Fruit fly (Drosophila melanogaster): ENCODE data around the gene CG13293.

The CG13293 gene

DNA sequence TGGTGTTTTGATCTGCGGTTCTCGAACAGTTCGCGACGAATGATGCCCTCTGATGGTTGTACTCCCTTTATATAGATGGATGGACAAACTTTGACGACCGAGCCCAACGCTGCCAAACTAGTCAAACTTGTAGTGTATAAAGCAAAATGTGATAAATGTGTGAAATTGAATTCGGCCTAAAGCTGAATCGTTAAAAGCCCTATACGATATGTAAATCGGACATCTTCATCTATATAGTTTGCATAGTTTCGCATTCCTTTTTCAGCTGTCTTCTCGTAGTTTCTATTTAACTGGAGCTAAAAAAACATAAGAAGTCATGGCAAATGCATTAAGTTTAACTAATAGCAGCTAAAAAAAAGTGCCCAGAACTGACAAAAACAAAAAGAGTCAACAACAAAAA lies 50.9 kb downstream of the CG13293 start, which contains the start of gene Lcp65Ag2:
Gene Lcp65Ag2 (minus strand): TSS at position 48 of the 400 bp plus-strand sequence.
- TF ChIP-seq sv (GFP tag; optimal IDR thresholded peaks at IDR 0.05) (no peak), sage (GFP tag; optimal IDR thresholded peaks at IDR 0.05) (no peak), psq (GFP tag; optimal IDR thresholded peaks at IDR 0.05) (no peak), Hr83 (GFP tag; optimal IDR thresholded peaks at IDR 0.05; ENCODE audit: poor library complexity, severe bottlenecking) (no peak), tai (GFP tag; optimal IDR thresholded peaks at IDR 0.05) (no peak), dmrt93B (GFP tag; optimal IDR thresholded peaks at IDR 0.05) (no peak), Rel (GFP tag; optimal IDR thresholded peaks at IDR 0.05) (no peak), Rel (tag; optimal IDR thresholded peaks at IDR 0.05) (no peak), Jra (GFP tag; optimal IDR thresholded peaks at IDR 0.05) (no peak), CG32264 (GFP tag; optimal IDR thresholded peaks at IDR 0.05) (no peak), CG9705 (GFP tag; optimal IDR thresholded peaks at IDR 0.05) (no peak), dl (GFP tag; optimal IDR thresholded peaks at IDR 0.05; ENCODE audit: insufficient read depth in 1 of 2, partially characterized antibody in 2 of 2) (no peak), Hr78 (GFP tag; optimal IDR thresholded peaks at IDR 0.05) (no peak), woc (GFP tag; optimal IDR thresholded peaks at IDR 0.05) (no peak), Abd-B (GFP tag; optimal IDR thresholded peaks at IDR 0.05) (no peak), rgr (GFP tag; optimal IDR thresholded peaks at IDR 0.05) (no peak), OdsH (GFP tag; optimal IDR thresholded peaks at IDR 0.05) (no peak), Myc (optimal IDR thresholded peaks at IDR 0.05) (no peak), jim (GFP tag; optimal IDR thresholded peaks at IDR 0.05) (no peak)

DNA sequence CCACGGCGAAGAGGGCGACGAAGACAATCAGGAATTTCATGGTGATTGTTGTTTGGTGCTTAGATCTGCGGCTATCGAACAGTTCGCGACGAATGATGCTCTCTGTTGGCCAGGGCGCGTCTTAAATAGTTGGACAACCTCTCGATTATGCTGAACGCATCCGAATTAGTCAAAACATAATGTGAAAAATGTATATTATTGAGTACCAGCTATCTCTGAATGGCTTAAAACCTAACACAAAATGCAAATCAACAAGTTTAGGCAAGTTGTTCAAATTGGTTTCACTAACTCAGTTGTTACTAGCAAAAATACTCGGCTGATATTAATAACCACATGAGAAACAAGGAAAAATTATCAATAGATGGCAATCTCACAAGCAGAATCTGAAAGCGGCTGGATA lies 52.5 kb downstream of the CG13293 start, which contains the start of gene Lcp65Ag1:
Gene Lcp65Ag1 (minus strand): TSS at position 101 of the 400 bp plus-strand sequence.
- no peak for TF ChIP-seq ey (GFP tag; optimal IDR thresholded peaks at IDR 0.05)
- no peak for TF ChIP-seq foxo (GFP tag; optimal IDR thresholded peaks at IDR 0.05)
- no peak for TF ChIP-seq N (GFP tag; optimal IDR thresholded peaks at IDR 0.05)
- no peak for TF ChIP-seq woc (GFP tag; optimal IDR thresholded peaks at IDR 0.05)
- no peak for TF ChIP-seq dmrt93B (GFP tag; optimal IDR thresholded peaks at IDR 0.05)
- no peak for TF ChIP-seq OdsH (GFP tag; optimal IDR thresholded peaks at IDR 0.05)
- no peak for TF ChIP-seq brk (GFP tag; optimal IDR thresholded peaks at IDR 0.05)
- TF ChIP-seq CrebA (GFP tag; optimal IDR thresholded peaks at IDR 0.05; ENCODE audit: borderline replicate concordance), result no peak
- TF ChIP-seq sage (GFP tag; optimal IDR thresholded peaks at IDR 0.05), result no peak
- no peak for TF ChIP-seq Hr78 (GFP tag; optimal IDR thresholded peaks at IDR 0.05)
- TF ChIP-seq Dif (GFP tag; optimal IDR thresholded peaks at IDR 0.05; ENCODE audit: partially characterized antibody), result no peak

DNA sequence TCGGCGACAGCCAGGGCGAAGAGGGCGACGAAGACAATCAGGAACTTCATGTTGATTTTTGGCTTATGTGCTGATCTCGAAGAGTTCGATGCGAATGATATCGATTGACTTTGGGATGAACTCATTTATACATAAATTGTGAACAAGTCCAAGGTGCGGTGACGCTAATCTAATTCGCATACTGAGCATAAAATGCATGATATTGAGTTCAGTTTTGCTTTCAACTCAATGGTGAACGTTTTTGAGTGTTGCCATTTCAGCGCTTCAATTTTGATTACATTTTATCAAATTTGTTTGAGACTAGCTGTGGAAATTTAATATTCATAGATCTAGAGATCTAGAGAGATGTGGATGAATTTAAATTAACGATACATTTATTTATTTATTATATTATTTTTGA lies 54.0 kb downstream of the CG13293 start, which contains the start of gene Lcp65Af:
Gene Lcp65Af (minus strand): TSS at position 101 of the 400 bp plus-strand sequence.
- TF ChIP-seq h (GFP tag; optimal IDR thresholded peaks at IDR 0.05), result no peak
- TF ChIP-seq pan (optimal IDR thresholded peaks at IDR 0.05), result no peak
- TF ChIP-seq sage (GFP tag; optimal IDR thresholded peaks at IDR 0.05), result no peak
- no peak for TF ChIP-seq dsf (GFP tag; optimal IDR thresholded peaks at IDR 0.05; ENCODE audit: borderline replicate concordance)
- no peak for TF ChIP-seq CG9705 (GFP tag; optimal IDR thresholded peaks at IDR 0.05)
- no peak for TF ChIP-seq Hnf4 (GFP tag; optimal IDR thresholded peaks at IDR 0.05)
- TF ChIP-seq ey (GFP tag; optimal IDR thresholded peaks at IDR 0.05), result no peak
- no peak for TF ChIP-seq Dfd (GFP tag; optimal IDR thresholded peaks at IDR 0.05)
- no peak for TF ChIP-seq dmrt93B (GFP tag; optimal IDR thresholded peaks at IDR 0.05)
- TF ChIP-seq Jra (GFP tag; optimal IDR thresholded peaks at IDR 0.05), result no peak
- TF ChIP-seq psq (GFP tag; optimal IDR thresholded peaks at IDR 0.05), result no peak
- no peak for TF ChIP-seq Abd-B (GFP tag; optimal IDR thresholded peaks at IDR 0.05)
- no peak for TF ChIP-seq dl (GFP tag; optimal IDR thresholded peaks at IDR 0.05; ENCODE audit: insufficient read depth in 1 of 2, partially characterized antibody in 2 of 2)
- no peak for TF ChIP-seq fru (GFP tag; optimal IDR thresholded peaks at IDR 0.05)
- no peak for TF ChIP-seq br (GFP tag; optimal IDR thresholded peaks at IDR 0.05)

DNA sequence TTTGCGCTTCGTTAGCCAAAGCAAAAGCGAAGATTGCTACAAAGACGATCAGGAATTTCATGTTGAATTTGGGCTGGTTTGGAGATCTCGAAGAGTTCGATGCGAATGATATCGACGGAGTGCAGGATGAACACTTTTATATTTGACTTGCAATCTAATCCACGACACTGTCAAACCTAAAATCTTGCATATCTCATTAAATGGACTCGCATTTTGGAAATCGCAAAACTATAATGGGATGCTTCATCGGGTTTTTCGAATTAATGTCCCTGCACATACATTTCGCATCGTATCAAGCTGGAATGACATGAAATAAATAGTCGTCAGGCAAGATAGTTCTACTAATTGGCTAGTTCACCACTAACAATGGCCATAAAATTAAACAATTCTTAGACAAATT lies 55.3 kb downstream of the CG13293 start, which contains the start of gene Lcp65Ae:
Gene Lcp65Ae (minus strand): TSS at position 101 of the 400 bp plus-strand sequence.
- no peak for TF ChIP-seq Mio (GFP tag; optimal IDR thresholded peaks at IDR 0.05)
- no peak for TF ChIP-seq GATAd (GFP tag; optimal IDR thresholded peaks at IDR 0.05)
- TF ChIP-seq Dfd (GFP tag; optimal IDR thresholded peaks at IDR 0.05), result no peak
- no peak for TF ChIP-seq Sp1 (GFP tag; optimal IDR thresholded peaks at IDR 0.05)
- no peak for TF ChIP-seq Hnf4 (GFP tag; optimal IDR thresholded peaks at IDR 0.05)
- TF ChIP-seq pan (optimal IDR thresholded peaks at IDR 0.05), result no peak
- TF ChIP-seq jim (GFP tag; optimal IDR thresholded peaks at IDR 0.05), result no peak
- no peak for TF ChIP-seq N (GFP tag; optimal IDR thresholded peaks at IDR 0.05)
- TF ChIP-seq dsf (GFP tag; optimal IDR thresholded peaks at IDR 0.05; ENCODE audit: borderline replicate concordance), result no peak
- TF ChIP-seq Rel (GFP tag; optimal IDR thresholded peaks at IDR 0.05), result no peak
- no peak for TF ChIP-seq Rel (tag; optimal IDR thresholded peaks at IDR 0.05)
- no peak for TF ChIP-seq lola (GFP tag; optimal IDR thresholded peaks at IDR 0.05)

Data from whole organism, wandering third instar larva.